Fruit fly (Drosophila melanogaster): ENCODE measurements around the gene Diap1.

DNA sequence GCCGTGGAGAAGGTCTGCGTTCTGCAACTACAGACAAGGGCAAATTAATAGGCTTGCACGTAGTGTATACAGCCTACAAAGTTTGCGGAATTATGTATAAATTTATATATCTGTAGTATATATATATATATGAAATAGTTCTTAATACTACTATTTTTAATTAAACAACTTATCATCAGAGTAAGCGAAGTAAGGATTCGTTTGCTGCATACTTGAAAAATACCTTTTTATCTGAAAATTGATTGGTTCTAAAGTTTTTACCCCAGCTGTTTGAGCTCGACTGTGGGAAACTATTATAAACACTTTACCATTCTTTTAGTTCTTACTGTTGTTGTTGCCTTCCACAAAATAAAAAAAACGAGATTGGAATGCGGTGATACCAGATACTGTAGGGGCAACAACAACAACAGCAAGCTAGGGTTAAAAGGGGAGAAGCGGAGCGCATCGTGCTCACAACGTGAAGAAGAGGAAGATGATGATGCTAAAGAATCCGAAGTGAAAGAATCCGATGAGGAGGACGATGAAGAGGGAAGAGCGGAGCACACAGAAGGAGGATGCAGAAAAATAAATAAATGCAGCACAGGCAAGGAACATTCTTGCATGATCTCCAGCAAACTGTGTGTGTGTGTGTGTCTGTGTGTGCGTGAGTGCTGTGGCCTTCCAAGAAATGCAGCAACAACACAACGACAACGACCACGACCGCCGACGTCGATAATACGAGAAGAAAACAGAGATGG, 7.6 kb downstream of the Diap1 start:
- TF ChIP-seq lz (GFP tag; optimal IDR thresholded peaks at IDR 0.05), result peak; percentile 46
- peak; percentile 80 to 81 for TF ChIP-seq ss (GFP tag; optimal IDR thresholded peaks at IDR 0.05)
- peak; percentile 65 for TF ChIP-seq CG6163 (GFP tag; IDR thresholded peaks at IDR 0.05)
- TF ChIP-seq fkh (GFP tag; optimal IDR thresholded peaks at IDR 0.05), result no peak
- TF ChIP-seq vri (GFP tag; optimal IDR thresholded peaks at IDR 0.05), result peak; percentile 27
- TF ChIP-seq CG10631 (GFP tag; optimal IDR thresholded peaks at IDR 0.05), result peak; percentile 80
- peak; percentile 82 for TF ChIP-seq acj6 (GFP tag; optimal IDR thresholded peaks at IDR 0.05)
- peak; percentile 72 for TF ChIP-seq Lpt (GFP tag; optimal IDR thresholded peaks at IDR 0.05)
- peak; percentile 76 for TF ChIP-seq CG16779 (tag; optimal IDR thresholded peaks at IDR 0.05)
- peak; percentile 89 for TF ChIP-seq dsx (GFP tag; optimal IDR thresholded peaks at IDR 0.05; ENCODE audit: poor library complexity, severe bottlenecking)
- peak; percentile 83 for TF ChIP-seq CG6808 (GFP tag; optimal IDR thresholded peaks at IDR 0.05)
- TF ChIP-seq cyc (GFP tag; optimal IDR thresholded peaks at IDR 0.05), result peak; percentile 17
- peak; percentile 42 for TF ChIP-seq Sox102F (GFP tag; optimal IDR thresholded peaks at IDR 0.05)
